Worm (Caenorhabditis elegans) whole organism, L2 larva: ENCODE data around the gene nep-26.
A peak's percentile ranks its signal among the peaks of the same experiment; 100 is the strongest.

Source experiments
- C34F6.9 ChIP-seq: fragments of 150-350 bp; optimal IDR thresholded peaks from 2 replicates; lab custom pipeline; 2014; ENCODE audit warnings: missing biosample characterization, missing genetic modification characterization
- R02D3.7 ChIP-seq: fragments of 150-350 bp; optimal IDR thresholded peaks from 2 replicates; lab custom pipeline; 2014; ENCODE audit warnings: missing biosample characterization, missing genetic modification characterization
- Y55F3AM.14 ChIP-seq: fragments of 200-800 bp; sonication (Bioruptor generic); optimal IDR thresholded peaks from 2 replicates; lab custom pipeline; 2018; ENCODE audit warnings: mild to moderate bottlenecking, missing genetic modification characterization, missing compliant biosample characterization
- alr-1 ChIP-seq: fragments of 150-350 bp; optimal IDR thresholded peaks from 2 replicates; lab custom pipeline; 2014; ENCODE audit warnings: missing biosample characterization, missing genetic modification characterization
- aly-2 ChIP-seq: fragments of 150-350 bp; optimal IDR thresholded peaks from 2 replicates; lab custom pipeline; 2014; ENCODE audit warnings: missing biosample characterization, missing genetic modification characterization
- ama-1 ChIP-seq: fragments of 150-350 bp; optimal IDR thresholded peaks from 2 replicates; lab custom pipeline; 2018; ENCODE audit warnings: inconsistent platforms
- blmp-1 ChIP-seq: sonication (generic microtip); optimal IDR thresholded peaks from 2 replicates; lab custom pipeline; 2017; ENCODE audit warnings: missing genetic modification characterization, mild to moderate bottlenecking, missing compliant biosample characterization, antibody characterized with exemption, moderate library complexity; ENCODE audit not compliant: insufficient read depth
- ceh-16 ChIP-seq: fragments of 150-350 bp; optimal IDR thresholded peaks from 2 replicates; lab custom pipeline; 2014; ENCODE audit warnings: missing biosample characterization, missing genetic modification characterization
- ceh-82 ChIP-seq: fragments of 150-350 bp; optimal IDR thresholded peaks from 2 replicates; lab custom pipeline; 2014; ENCODE audit warnings: missing biosample characterization, missing genetic modification characterization
- crh-2 ChIP-seq: sonication (generic microtip); optimal IDR thresholded peaks from 2 replicates; lab custom pipeline; 2017; ENCODE audit warnings: missing biosample characterization, missing genetic modification characterization
- dmd-4 ChIP-seq: sonication (generic microtip); optimal IDR thresholded peaks from 2 replicates; lab custom pipeline; 2017; ENCODE audit warnings: missing biosample characterization, missing genetic modification characterization
- egl-27 ChIP-seq: sonication (generic microtip); optimal IDR thresholded peaks from 3 replicates; lab custom pipeline; 2017; ENCODE audit warnings: missing biosample characterization, missing genetic modification reagents, missing genetic modification characterization
- elt-1 ChIP-seq: fragments of 150-350 bp; optimal IDR thresholded peaks from 2 replicates; lab custom pipeline; 2014; ENCODE audit warnings: missing biosample characterization, missing genetic modification characterization
- elt-3 ChIP-seq: sonication (generic microtip); optimal IDR thresholded peaks from 2 replicates; lab custom pipeline; 2017; ENCODE audit warnings: missing biosample characterization, missing genetic modification characterization
- fos-1 ChIP-seq: fragments of 150-350 bp; optimal IDR thresholded peaks from 2 replicates; lab custom pipeline; 2014; ENCODE audit warnings: missing biosample characterization, missing genetic modification characterization
- gmeb-1 ChIP-seq: fragments of 150-350 bp; optimal IDR thresholded peaks from 2 replicates; lab custom pipeline; 2014; ENCODE audit warnings: missing biosample characterization, missing genetic modification characterization
- lin-13 ChIP-seq: fragments of 150-350 bp; optimal IDR thresholded peaks from 2 replicates; lab custom pipeline; 2014; ENCODE audit warnings: missing biosample characterization, missing genetic modification reagents, missing genetic modification characterization
- lin-39 ChIP-seq: fragments of 150-350 bp; optimal IDR thresholded peaks from 2 replicates; lab custom pipeline; 2014; ENCODE audit warnings: missing biosample characterization, missing genetic modification reagents, missing genetic modification characterization
- mab-5 ChIP-seq: fragments of 150-350 bp; optimal IDR thresholded peaks from 2 replicates; lab custom pipeline; 2014; ENCODE audit warnings: missing biosample characterization, missing genetic modification characterization
- mbf-1 ChIP-seq: sonication (generic microtip); optimal IDR thresholded peaks from 2 replicates; lab custom pipeline; 2017; ENCODE audit warnings: missing biosample characterization, missing genetic modification characterization
- mdl-1 ChIP-seq, 2 experiments: fragments of 150-350 bp in 1 of 2; sonication (generic microtip) in 1 of 2; optimal IDR thresholded peaks; 2 replicates each; lab custom pipeline; 2017; ENCODE audit warnings: missing biosample characterization in 2 of 2, missing genetic modification characterization in 2 of 2
- nhr-10 ChIP-seq: sonication (generic microtip); optimal IDR thresholded peaks from 2 replicates; lab custom pipeline; 2017; ENCODE audit warnings: missing biosample characterization, missing genetic modification characterization
- nhr-12 ChIP-seq: fragments of 150-350 bp; optimal IDR thresholded peaks from 2 replicates; lab custom pipeline; 2014; ENCODE audit warnings: missing biosample characterization, missing genetic modification characterization
- nhr-129 ChIP-seq: fragments of 150-350 bp; optimal IDR thresholded peaks from 2 replicates; lab custom pipeline; 2014; ENCODE audit warnings: missing biosample characterization, missing genetic modification characterization
- nhr-21 ChIP-seq: fragments of 150-350 bp; optimal IDR thresholded peaks from 2 replicates; lab custom pipeline; 2014; ENCODE audit warnings: missing biosample characterization, missing genetic modification characterization
- nhr-23 ChIP-seq: fragments of 150-350 bp; optimal IDR thresholded peaks from 2 replicates; lab custom pipeline; 2014; ENCODE audit warnings: missing biosample characterization, missing genetic modification reagents, missing genetic modification characterization
- nhr-237 ChIP-seq: fragments of 150-350 bp; optimal IDR thresholded peaks from 2 replicates; lab custom pipeline; 2014; ENCODE audit warnings: missing biosample characterization, missing genetic modification characterization
- nhr-25 ChIP-seq: fragments of 150-350 bp; sonication (generic microtip); optimal IDR thresholded peaks from 3 replicates; lab custom pipeline; 2014; ENCODE audit warnings: missing biosample characterization, missing genetic modification characterization
- nhr-6 ChIP-seq: fragments of 150-350 bp; optimal IDR thresholded peaks from 2 replicates; lab custom pipeline; 2014; ENCODE audit warnings: missing biosample characterization, missing genetic modification characterization
- nhr-77 ChIP-seq: fragments of 150-350 bp; optimal IDR thresholded peaks from 2 replicates; lab custom pipeline; 2014; ENCODE audit warnings: missing biosample characterization, missing genetic modification characterization
- peb-1 ChIP-seq: fragments of 150-350 bp; optimal IDR thresholded peaks from 2 replicates; lab custom pipeline; 2014; ENCODE audit warnings: missing biosample characterization, missing genetic modification characterization
- sem-4 ChIP-seq: fragments of 150-350 bp; optimal IDR thresholded peaks from 2 replicates; lab custom pipeline; 2014; ENCODE audit warnings: missing biosample characterization, missing genetic modification reagents, missing genetic modification characterization
- skn-1 ChIP-seq: sonication (generic microtip); optimal IDR thresholded peaks from 2 replicates; lab custom pipeline; 2017; ENCODE audit warnings: missing biosample characterization, missing genetic modification characterization
- sma-3 ChIP-seq: sonication (generic microtip); optimal IDR thresholded peaks from 2 replicates; lab custom pipeline; 2016; ENCODE audit warnings: missing genetic modification reagents, missing genetic modification characterization, missing compliant biosample characterization
- sma-9 ChIP-seq, 2 experiments: fragments of 150-350 bp in 1 of 2; sonication (generic microtip) in 1 of 2; optimal IDR thresholded peaks; 2 replicates each; lab custom pipeline; 2014 to 2016; ENCODE audit warnings: missing genetic modification characterization in 2 of 2, mild to moderate bottlenecking in 1 of 2, missing biosample characterization in 1 of 2, missing compliant biosample characterization in 1 of 2, missing genetic modification reagents in 1 of 2, moderate library complexity in 1 of 2
- unc-39 ChIP-seq: fragments of 150-350 bp; optimal IDR thresholded peaks from 2 replicates; lab custom pipeline; 2014; ENCODE audit warnings: missing biosample characterization, missing genetic modification characterization
- zag-1 ChIP-seq: fragments of 150-350 bp; optimal IDR thresholded peaks from 2 replicates; lab custom pipeline; 2014; ENCODE audit warnings: missing biosample characterization, missing genetic modification characterization
- ztf-1 ChIP-seq: fragments of 200-800 bp; sonication (Bioruptor generic); conservative IDR thresholded peaks from 2 replicates; pipeline ENCODE4 v1.3.6; 2022; ENCODE audit warnings: missing genetic modification characterization, missing compliant biosample characterization
- ztf-11 ChIP-seq: sonication (generic microtip); optimal IDR thresholded peaks from 2 replicates; lab custom pipeline; 2017; ENCODE audit warnings: missing biosample characterization, missing genetic modification characterization
- ztf-4 ChIP-seq: fragments of 150-350 bp; optimal IDR thresholded peaks from 2 replicates; lab custom pipeline; 2014; ENCODE audit warnings: missing biosample characterization, missing genetic modification characterization

nep-26 gene

ce11 chrII:10271093-10271492 is 28.8 kb downstream of the nep-26 start, which contains the start of gene F54B3.4:
Gene F54B3.4 (minus strand): TSS chrII:10271193.
- TF ChIP-seq nhr-23 (tag; lab: Kevin White, UChicago) = no peak
- TF ChIP-seq elt-3 (tag; lab: Kevin White, UChicago) = no peak
- no peak for TF ChIP-seq gmeb-1 (tag; lab: Kevin White, UChicago)
- TF ChIP-seq egl-27 (tag; lab: Kevin White, UChicago) = no peak
- TF ChIP-seq ztf-4 (tag; lab: Kevin White, UChicago) = no peak
- TF ChIP-seq, all 48 proteins: peak for 0

- TF ChIP-seq sem-4 (tag; lab: Kevin White, UChicago) (no peak), gmeb-1 (tag; lab: Kevin White, UChicago) (no peak), dmd-4 (tag; lab: Kevin White, UChicago) (no peak)
These were observed 29.9 kb downstream of the nep-26 start, which contains the start of gene F54B3.2 for ce11 chrII:10270052-10270451. Gene F54B3.2 (minus strand): TSS chrII:10270152.

ce11 chrII:10261261-10261660 is 38.7 kb downstream of the nep-26 start:
- no peak for TF ChIP-seq skn-1 (tag; lab: Kevin White, UChicago)
- no peak for TF ChIP-seq ztf-11 (tag; lab: Kevin White, UChicago)
- no peak for TF ChIP-seq ztf-1 (GFP tag; lab: Robert Waterston, UW)
- no peak for TF ChIP-seq blmp-1 (tag; lab: Kevin White, UChicago)
- no peak for TF ChIP-seq sma-3 (GFP tag; lab: Kevin White, UChicago)

ce11 chrII:10252048-10252447 is 47.9 kb downstream of the nep-26 start:
- no peak for TF ChIP-seq nhr-6 (tag; lab: Kevin White, UChicago)
- TF ChIP-seq blmp-1 (tag; lab: Kevin White, UChicago) = no peak
- TF ChIP-seq nhr-25 (tag; lab: Kevin White, UChicago) = no peak
- TF ChIP-seq dmd-4 (tag; lab: Kevin White, UChicago) = no peak

- TF ChIP-seq nhr-21 (tag; lab: Kevin White, UChicago) (no peak), lin-39 (no peak), sma-9 (GFP tag; optimal IDR thresholded peaks at IDR 0.05; lab: Kevin White, UChicago) (no peak), sma-9 (tag; optimal IDR thresholded peaks at IDR 0.05; lab: Kevin White, UChicago) (no peak), fos-1 (tag; lab: Kevin White, UChicago) (no peak), nhr-77 (tag; lab: Kevin White, UChicago) (no peak), nhr-237 (no peak), peb-1 (no peak), egl-27 (tag; lab: Kevin White, UChicago) (no peak), nhr-12 (tag; lab: Kevin White, UChicago) (no peak)
These were observed 49.0 kb downstream of the nep-26 start, which contains the start of gene F54B3.1 for ce11 chrII:10250966-10251365. Gene F54B3.1 (plus strand): TSS chrII:10251266.

ce11 chrII:10248355-10249041 is 51.4 kb downstream of the nep-26 start, which contains the start of gene atad-3:
Gene atad-3 (plus strand): TSS chrII:10248991.
- TF ChIP-seq mbf-1 (tag; lab: Kevin White, UChicago) (no peak), R02D3.7 (tag; lab: Kevin White, UChicago) (peak; percentile 42), ceh-82 (tag; lab: Kevin White, UChicago) (peak; percentile 7), fos-1 (tag; lab: Kevin White, UChicago) (peak; percentile 35), ama-1 (peak; percentile 4), mdl-1 (tag; optimal IDR thresholded peaks at IDR 0.05; lab: Kevin White, UChicago) (peak in 1 of 2 experiments; percentile 47), nhr-6 (tag; lab: Kevin White, UChicago) (peak; percentile 70), ztf-1 (GFP tag; lab: Robert Waterston, UW) (no peak), alr-1 (tag; lab: Kevin White, UChicago) (no peak), nhr-237 (peak; percentile 12), lin-13 (peak; percentile 92), nhr-12 (tag; lab: Kevin White, UChicago) (no peak), blmp-1 (tag; lab: Kevin White, UChicago) (peak; percentile 13), peb-1 (no peak), zag-1 (tag; lab: Kevin White, UChicago) (peak; percentile 79), nhr-21 (tag; lab: Kevin White, UChicago) (peak; percentile 74), aly-2 (no peak), nhr-25 (tag; lab: Kevin White, UChicago) (peak; percentile 86), mab-5 (peak; percentile 76), unc-39 (tag; lab: Kevin White, UChicago) (no peak), Y55F3AM.14 (GFP tag; lab: Kevin White, UChicago) (peak; percentile 46), nhr-129 (peak; percentile 86), dmd-4 (tag; lab: Kevin White, UChicago) (no peak), ceh-16 (no peak), nhr-10 (tag; lab: Kevin White, UChicago) (no peak), elt-3 (tag; lab: Kevin White, UChicago) (no peak), elt-1 (no peak), crh-2 (tag; lab: Kevin White, UChicago) (peak; percentile 85), C34F6.9 (tag; lab: Kevin White, UChicago) (peak; percentile 89), lin-39 (no peak), nhr-77 (tag; lab: Kevin White, UChicago) (no peak)
